Worm (Caenorhabditis elegans): ENCODE measurements around the gene C08F1.12.

The C08F1.12 gene

DNA sequence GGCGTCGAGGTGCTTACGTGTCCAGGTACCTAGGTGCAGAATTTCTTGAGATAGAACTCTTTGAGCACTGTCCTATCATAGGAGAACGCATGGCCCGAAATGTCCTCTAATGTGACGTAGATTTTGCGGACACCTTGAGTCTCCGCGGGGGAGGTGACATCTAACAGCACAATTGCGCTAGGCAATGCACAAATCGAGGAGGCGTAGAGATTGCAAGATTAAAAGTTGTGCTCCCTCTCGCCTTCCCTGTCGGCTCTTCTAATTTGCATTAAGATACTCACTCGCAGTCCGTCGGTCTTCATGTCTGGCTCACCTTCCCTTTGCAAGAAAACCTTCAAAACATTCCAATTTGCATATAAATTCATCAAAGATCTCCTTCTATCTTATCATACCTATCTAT, 46.7 kb downstream of the C08F1.12 start, which contains the start of gene F36H5.18:
TSS of gene F36H5.18 (plus strand) at position 301 of the 400 bp plus-strand sequence.
- no peak for TF ChIP-seq ztf-4 (tag; optimal IDR thresholded peaks at IDR 0.05)
- TF ChIP-seq nhr-23 (tag; optimal IDR thresholded peaks at IDR 0.05) = no peak
- TF ChIP-seq ztf-11 (tag; optimal IDR thresholded peaks at IDR 0.05) = no peak
- no peak for TF ChIP-seq nhr-77 (tag; optimal IDR thresholded peaks at IDR 0.05)
- no peak for TF ChIP-seq lin-15B (tag; optimal IDR thresholded peaks at IDR 0.05)
- no peak for TF ChIP-seq elt-3 (tag; optimal IDR thresholded peaks at IDR 0.05)
- no peak for TF ChIP-seq lsy-12 (tag; optimal IDR thresholded peaks at IDR 0.05)
- TF ChIP-seq ceh-9 (tag; optimal IDR thresholded peaks at IDR 0.05) = no peak
- no peak for TF ChIP-seq skn-1 (tag; optimal IDR thresholded peaks at IDR 0.05)
- TF ChIP-seq ceh-16 (tag; optimal IDR thresholded peaks at IDR 0.05) = no peak
- TF ChIP-seq ceh-82 (tag; optimal IDR thresholded peaks at IDR 0.05) = no peak
- no peak for TF ChIP-seq nhr-11 (tag; optimal IDR thresholded peaks at IDR 0.05)
- no peak for TF ChIP-seq ZK546.5 (tag; optimal IDR thresholded peaks at IDR 0.05)
- TF ChIP-seq snpc-4 (tag; optimal IDR thresholded peaks at IDR 0.05) = no peak
- TF ChIP-seq tbx-2 (tag; optimal IDR thresholded peaks at IDR 0.05) = no peak

- no peak for TF ChIP-seq nhr-11 (tag; optimal IDR thresholded peaks at IDR 0.05)
- TF ChIP-seq eor-1 (tag; optimal IDR thresholded peaks at IDR 0.05) = no peak
- no peak for TF ChIP-seq ceh-28 (tag; optimal IDR thresholded peaks at IDR 0.05)
- TF ChIP-seq nhr-23 (tag; optimal IDR thresholded peaks at IDR 0.05) = no peak
- no peak for TF ChIP-seq elt-3 (tag; optimal IDR thresholded peaks at IDR 0.05)
- TF ChIP-seq R02D3.7 (tag; optimal IDR thresholded peaks at IDR 0.05) = no peak
- no peak for TF ChIP-seq lsy-12 (tag; optimal IDR thresholded peaks at IDR 0.05)
Measured at ce11 chrII:1757033-1757432, 49.2 kb downstream of the C08F1.12 start, which contains the start of gene F36H5.10. Gene F36H5.10, plus strand, starts transcription at chrII:1757333.

DNA sequence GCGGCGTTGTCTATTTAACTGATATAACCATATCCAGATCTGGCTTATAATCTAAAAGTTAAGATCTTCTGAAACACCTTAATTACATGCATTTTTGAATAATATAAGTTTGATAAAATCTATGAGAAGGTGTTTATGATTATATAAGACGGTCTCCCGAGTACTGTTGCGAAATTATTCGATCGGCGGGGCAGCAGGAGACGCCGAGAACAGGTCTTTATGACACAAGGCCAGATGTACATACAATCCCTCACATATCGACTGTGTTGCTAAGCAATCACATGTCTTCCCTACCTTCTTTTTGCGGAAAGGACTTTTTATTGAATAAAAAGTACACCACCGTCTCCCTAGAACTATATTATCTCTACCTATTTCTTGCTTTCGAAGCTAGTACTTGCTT, 49.7 kb downstream of the C08F1.12 start, which contains the start of gene fbxb-53:
TSS of gene fbxb-53 (plus strand) at position 301 of the 400 bp plus-strand sequence.
- TF ChIP-seq unc-39 (tag; optimal IDR thresholded peaks at IDR 0.05) = no peak

DNA sequence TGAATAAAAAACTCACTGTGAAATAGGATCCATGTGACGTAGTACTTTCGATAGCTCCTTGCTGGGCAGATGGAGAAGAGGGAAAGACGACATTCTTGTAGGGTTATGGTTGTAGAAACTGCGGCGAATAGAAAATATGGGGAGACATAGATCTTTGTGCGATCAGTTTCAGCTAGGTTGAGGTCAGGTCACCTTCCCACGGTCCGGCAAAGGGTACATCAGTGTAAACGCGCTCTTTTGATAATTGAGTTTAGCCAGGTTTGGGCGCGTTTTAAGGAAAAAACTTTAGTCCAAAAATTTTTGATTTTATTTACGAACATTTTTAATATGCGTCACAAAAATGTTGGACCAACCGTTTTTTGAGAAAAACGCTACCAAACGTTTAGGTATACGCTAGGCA, 50.2 kb downstream of the C08F1.12 start, which contains the start of gene F36H5.17:
TSS of gene F36H5.17 (minus strand) at position 101 of the 400 bp plus-strand sequence.
- TF ChIP-seq ceh-82 (tag; optimal IDR thresholded peaks at IDR 0.05) (no peak), unc-62 (GFP tag; optimal IDR thresholded peaks at IDR 0.05) (no peak), ama-1 (optimal IDR thresholded peaks at IDR 0.05) (no peak), hmg-11 (tag; optimal IDR thresholded peaks at IDR 0.05) (no peak), nhr-237 (tag; optimal IDR thresholded peaks at IDR 0.05) (no peak), nhr-28 (tag; optimal IDR thresholded peaks at IDR 0.05) (no peak), nhr-11 (tag; optimal IDR thresholded peaks at IDR 0.05) (no peak), fkh-10 (GFP tag; optimal IDR thresholded peaks at IDR 0.05) (no peak), nfya-1 (tag; optimal IDR thresholded peaks at IDR 0.05; ENCODE audit: insufficient read depth) (no peak), daf-12 (tag; optimal IDR thresholded peaks at IDR 0.05) (no peak), nhr-12 (tag; optimal IDR thresholded peaks at IDR 0.05) (no peak), nhr-67 (tag; optimal IDR thresholded peaks at IDR 0.05) (no peak), fkh-2 (tag; optimal IDR thresholded peaks at IDR 0.05) (no peak), nhr-25 (tag; optimal IDR thresholded peaks at IDR 0.05) (no peak), sea-2 (GFP tag; optimal IDR thresholded peaks at IDR 0.05) (no peak), nhr-76 (tag; optimal IDR thresholded peaks at IDR 0.05) (no peak), elt-2 (tag; optimal IDR thresholded peaks at IDR 0.05) (no peak)
